Worm (Caenorhabditis elegans): Measurements from ENCODE around the gene C27F2.4.

ce11 chrIII:4951210-4951609, 8.9 kb downstream of the C27F2.4 start:
- no peak for TF ChIP-seq tbx-11 (GFP tag; IDR thresholded peaks at IDR 0.05)
- no peak for TF ChIP-seq flt-1 (GFP tag; IDR thresholded peaks at IDR 0.05)
- no peak for TF ChIP-seq ama-1 (optimal IDR thresholded peaks at IDR 0.05)
- no peak for TF ChIP-seq aly-1 (tag; optimal IDR thresholded peaks at IDR 0.05)
- no peak for TF ChIP-seq F13C5.2 (tag; optimal IDR thresholded peaks at IDR 0.05)
- no peak for TF ChIP-seq tbx-37 (GFP tag; conservative IDR thresholded peaks at IDR 0.05)
